Worm (Caenorhabditis elegans) whole organism, midembryonic: Measurements from ENCODE around the gene ifta-2.

ENCODE experiments used
- T22C8.4 ChIP-seq: fragments of 200-800 bp; sonication (Bioruptor generic); IDR thresholded peaks from 2 replicates; pipeline ENCODE4 v1.3.6; 2022; ENCODE audit warnings: missing genetic modification characterization, missing compliant biosample characterization
- flt-1 ChIP-seq: fragments of 200-800 bp; sonication (Bioruptor generic); IDR thresholded peaks from 2 replicates; pipeline ENCODE4 v1.3.6; 2022; ENCODE audit warnings: missing genetic modification characterization, missing compliant biosample characterization
- klf-2 ChIP-seq: fragments of 200-800 bp; sonication (Bioruptor generic); conservative IDR thresholded peaks from 2 replicates; pipeline ENCODE4 v1.3.6; 2022; ENCODE audit warnings: missing genetic modification reagents, missing genetic modification characterization, missing compliant biosample characterization
- med-1 ChIP-seq: sonication (generic microtip); optimal IDR thresholded peaks from 2 replicates; lab custom pipeline; 2017; ENCODE audit warnings: missing genetic modification characterization, mild to moderate bottlenecking, missing compliant biosample characterization, antibody characterized with exemption, missing genetic modification reagents; ENCODE audit not compliant: insufficient read depth
- ref-1 ChIP-seq: fragments of 200-800 bp; sonication (Bioruptor generic); conservative IDR thresholded peaks from 2 replicates; pipeline ENCODE4 v1.3.6; 2022; ENCODE audit warnings: missing genetic modification reagents, missing genetic modification characterization, missing compliant biosample characterization
- tab-1 ChIP-seq: fragments of 200-800 bp; sonication (Bioruptor generic); IDR thresholded peaks from 2 replicates; pipeline ENCODE4 v1.3.6; 2022; ENCODE audit warnings: missing genetic modification characterization, missing compliant biosample characterization
- ztf-23 ChIP-seq: fragments of 200-800 bp; sonication (Bioruptor generic); IDR thresholded peaks from 2 replicates; pipeline ENCODE4 v1.3.6; 2022; ENCODE audit warnings: missing genetic modification reagents, missing genetic modification characterization, missing compliant biosample characterization
- ztf-29 ChIP-seq: fragments of 200-800 bp; sonication (Bioruptor generic); IDR thresholded peaks from 2 replicates; pipeline ENCODE4 v1.3.6; 2022; ENCODE audit warnings: missing genetic modification reagents, missing genetic modification characterization, missing compliant biosample characterization

DNA sequence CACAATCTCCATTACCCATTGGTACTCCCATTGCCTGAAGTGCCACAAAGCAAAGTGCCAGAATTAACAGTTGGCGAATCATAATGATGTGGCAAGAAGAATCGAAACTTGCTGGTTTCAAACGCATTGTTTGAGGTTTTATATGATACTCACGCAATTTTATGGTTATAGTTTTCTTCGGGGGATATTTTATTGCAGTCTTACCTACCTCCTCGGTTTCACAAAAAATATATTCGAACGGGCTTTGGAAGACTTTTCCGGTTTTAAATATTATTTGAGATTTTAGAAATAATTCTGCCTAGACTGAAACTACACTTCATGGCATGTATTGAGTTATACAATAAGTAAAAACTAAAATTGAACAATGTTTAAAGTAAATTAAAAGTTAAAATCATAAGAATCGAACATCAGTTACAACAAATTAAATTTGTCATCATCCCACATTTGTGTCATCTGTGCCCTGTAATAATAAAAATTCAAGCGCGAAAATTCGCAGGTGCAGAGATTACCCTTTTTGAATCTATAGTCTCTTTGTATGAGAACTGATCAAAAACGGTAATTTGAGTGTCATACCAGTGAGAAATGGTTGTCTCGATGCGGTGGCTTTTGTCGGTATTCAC is 44.9 kb upstream of the ifta-2 start, which contains the start of the genes clec-197 and clec-198:
- TF ChIP-seq ref-1 (no peak), tab-1 (GFP tag; lab: Robert Waterston, UW) (no peak), ztf-29 (GFP tag; lab: Robert Waterston, UW) (no peak), klf-2 (GFP tag; lab: Robert Waterston, UW) (no peak), flt-1 (no peak), ztf-23 (GFP tag; lab: Robert Waterston, UW) (no peak), med-1 (GFP tag; lab: Kevin White, UChicago) (no peak), T22C8.4 (GFP tag; lab: Robert Waterston, UW) (no peak)
